Worm (Caenorhabditis elegans) whole organism, young adult: ENCODE results near the gene far-8.
A peak's percentile ranks its signal among the peaks of the same experiment; 100 is the strongest.

ENCODE experiments used
- B0261.1 ChIP-seq: sonication (generic microtip); optimal IDR thresholded peaks from 2 replicates; lab custom pipeline; 2016; ENCODE audit warnings: mild to moderate bottlenecking, missing genetic modification characterization, moderate library complexity, missing compliant biosample characterization
- F22D6.2 ChIP-seq: sonication (generic microtip); optimal IDR thresholded peaks from 2 replicates; lab custom pipeline; 2016; ENCODE audit warnings: mild to moderate bottlenecking, missing genetic modification characterization, missing compliant biosample characterization
- F49E8.2 ChIP-seq: sonication (generic microtip); optimal IDR thresholded peaks from 3 replicates; lab custom pipeline; 2017; ENCODE audit warnings: missing genetic modification characterization, mild to moderate bottlenecking, missing compliant biosample characterization, antibody characterized with exemption, moderate library complexity; ENCODE audit not compliant: insufficient read depth
- F55B11.4 ChIP-seq: sonication (generic microtip); optimal IDR thresholded peaks from 2 replicates; lab custom pipeline; 2016; ENCODE audit warnings: missing compliant biosample characterization, missing genetic modification characterization, borderline replicate concordance; ENCODE audit not compliant: insufficient read depth
- F57C9.4 ChIP-seq: sonication (generic microtip); optimal IDR thresholded peaks from 2 replicates; lab custom pipeline; 2017; ENCODE audit warnings: mild to moderate bottlenecking, missing genetic modification characterization, missing compliant biosample characterization
- K11D2.4 ChIP-seq: fragments of 200-800 bp; sonication (Bioruptor generic); IDR thresholded peaks from 2 replicates; pipeline ENCODE4 v1.3.6; 2022; ENCODE audit warnings: missing genetic modification reagents, missing genetic modification characterization, missing compliant biosample characterization
- T26A5.8 ChIP-seq: sonication (generic microtip); optimal IDR thresholded peaks from 2 replicates; lab custom pipeline; 2016; ENCODE audit warnings: missing genetic modification characterization, missing compliant biosample characterization
- Y67H2A.10 ChIP-seq: fragments of 200-800 bp; sonication (Bioruptor generic); conservative IDR thresholded peaks from 2 replicates; pipeline ENCODE4 v1.3.6; 2022; ENCODE audit warnings: missing genetic modification reagents, missing genetic modification characterization, missing compliant biosample characterization
- Y79H2A.3 ChIP-seq: fragments of 200-800 bp; sonication (Bioruptor generic); conservative IDR thresholded peaks from 2 replicates; pipeline ENCODE4 v1.3.6; 2022; ENCODE audit warnings: missing genetic modification reagents, missing genetic modification characterization, missing compliant biosample characterization
- athp-1 ChIP-seq: sonication (generic microtip); optimal IDR thresholded peaks from 2 replicates; lab custom pipeline; 2017; ENCODE audit warnings: mild to moderate bottlenecking, missing genetic modification characterization, missing compliant biosample characterization
- attf-6 ChIP-seq: fragments of 200-800 bp; sonication (Bioruptor generic); IDR thresholded peaks from 2 replicates; pipeline ENCODE4 v1.3.6; 2022; ENCODE audit warnings: missing genetic modification reagents, missing genetic modification characterization, missing compliant biosample characterization
- bed-2 ChIP-seq: fragments of 200-800 bp; sonication (Bioruptor generic); IDR thresholded peaks from 2 replicates; pipeline ENCODE4 v1.3.6; 2022; ENCODE audit warnings: missing genetic modification reagents, missing genetic modification characterization, missing compliant biosample characterization
- ccch-3 ChIP-seq: fragments of 200-800 bp; sonication (Bioruptor generic); optimal IDR thresholded peaks from 2 replicates; lab custom pipeline; 2018; ENCODE audit warnings: mild to moderate bottlenecking, missing genetic modification characterization, missing compliant biosample characterization
- die-1 ChIP-seq: sonication (generic microtip); optimal IDR thresholded peaks from 2 replicates; lab custom pipeline; 2016; ENCODE audit warnings: missing genotype, mild to moderate bottlenecking, missing genetic modification characterization, missing compliant biosample characterization
- dox-1 ChIP-seq: fragments of 200-800 bp; sonication (Bioruptor generic); IDR thresholded peaks from 2 replicates; pipeline ENCODE4 v1.3.6; 2022; ENCODE audit warnings: missing genetic modification reagents, missing genetic modification characterization, missing compliant biosample characterization
- ekl-4 ChIP-seq: fragments of 200-800 bp; sonication (Bioruptor generic); IDR thresholded peaks from 2 replicates; pipeline ENCODE4 v1.3.6; 2022; ENCODE audit warnings: missing genetic modification reagents, missing genetic modification characterization, missing compliant biosample characterization
- him-1 ChIP-seq: sonication (generic microtip); optimal IDR thresholded peaks from 2 replicates; lab custom pipeline; 2016; ENCODE audit warnings: missing genotype, missing genetic modification reagents, missing genetic modification characterization, missing compliant biosample characterization
- hsf-1 ChIP-seq: fragments of 200-800 bp; sonication (Bioruptor generic); IDR thresholded peaks from 2 replicates; pipeline ENCODE4 v1.3.6; 2022; ENCODE audit warnings: missing genetic modification reagents, missing genetic modification characterization, missing compliant biosample characterization
- let-526 ChIP-seq: fragments of 200-800 bp; sonication (Bioruptor generic); IDR thresholded peaks from 2 replicates; pipeline ENCODE4 v1.3.6; 2022; ENCODE audit warnings: missing genetic modification reagents, missing genetic modification characterization, missing compliant biosample characterization
- let-607 ChIP-seq, 2 experiments: fragments of 200-800 bp in 1 of 2; sonication (Bioruptor generic) in 1 of 2; sonication (generic microtip) in 1 of 2; optimal IDR thresholded peaks; 2 replicates each; lab custom pipeline; 2016 to 2018; ENCODE audit warnings: mild to moderate bottlenecking in 2 of 2, missing compliant biosample characterization in 2 of 2, missing genetic modification characterization in 2 of 2, moderate library complexity in 2 of 2, missing genotype in 1 of 2
- lin-35 ChIP-seq, 3 experiments: fragments of 150-350 bp in 2 of 3; sonication (generic microtip) in 1 of 3; optimal IDR thresholded peaks; 2 replicates each; lab custom pipeline; 2014 to 2018; ENCODE audit warnings: missing biosample characterization in 3 of 3, missing genetic modification characterization in 3 of 3, missing genetic modification reagents in 3 of 3
- mel-28 ChIP-seq: sonication (generic microtip); optimal IDR thresholded peaks from 2 replicates; lab custom pipeline; 2016; ENCODE audit warnings: borderline replicate concordance, mild to moderate bottlenecking, missing genetic modification characterization, missing compliant biosample characterization
- mes-4 ChIP-seq: sonication (generic microtip); optimal IDR thresholded peaks from 2 replicates; lab custom pipeline; 2016; ENCODE audit warnings: missing genotype, missing genetic modification characterization, missing compliant biosample characterization
- nfyb-1 ChIP-seq: fragments of 200-800 bp; sonication (Bioruptor generic); IDR thresholded peaks from 2 replicates; pipeline ENCODE4 v1.3.6; 2022; ENCODE audit warnings: missing genetic modification reagents, missing genetic modification characterization, missing compliant biosample characterization
- nhr-80 ChIP-seq: sonication (generic microtip); optimal IDR thresholded peaks from 2 replicates; lab custom pipeline; 2016; ENCODE audit warnings: missing genetic modification characterization, missing compliant biosample characterization
- pha-4 ChIP-seq: fragments of 150-350 bp; sonication (generic microtip); optimal IDR thresholded peaks from 2 replicates; lab custom pipeline; 2014; ENCODE audit warnings: missing biosample characterization, missing genetic modification reagents, missing genetic modification characterization
- snpc-1.3 ChIP-seq: sonication (generic microtip); optimal IDR thresholded peaks from 2 replicates; lab custom pipeline; 2017; ENCODE audit warnings: missing genetic modification characterization, mild to moderate bottlenecking, missing compliant biosample characterization, antibody characterized with exemption, moderate library complexity, missing genotype, missing genetic modification reagents; ENCODE audit not compliant: insufficient read depth
- somi-1 ChIP-seq: fragments of 200-800 bp; sonication (Bioruptor generic); optimal IDR thresholded peaks from 2 replicates; lab custom pipeline; 2018; ENCODE audit warnings: mild to moderate bottlenecking, missing genetic modification characterization, missing compliant biosample characterization
- tbx-9 ChIP-seq: sonication (generic microtip); optimal IDR thresholded peaks from 2 replicates; lab custom pipeline; 2016; ENCODE audit warnings: borderline replicate concordance, missing genetic modification characterization, inconsistent platforms, missing compliant biosample characterization
- unc-62 ChIP-seq: fragments of 150-350 bp; optimal IDR thresholded peaks from 2 replicates; lab custom pipeline; 2014; ENCODE audit warnings: missing biosample characterization, missing genetic modification reagents, missing genetic modification characterization
- zim-3 ChIP-seq: sonication (generic microtip); optimal IDR thresholded peaks from 2 replicates; lab custom pipeline; 2017; ENCODE audit warnings: mild to moderate bottlenecking, missing genetic modification characterization, moderate library complexity, missing compliant biosample characterization
- ztf-22 ChIP-seq: fragments of 200-800 bp; sonication (Bioruptor generic); optimal IDR thresholded peaks from 2 replicates; lab custom pipeline; 2018; ENCODE audit warnings: mild to moderate bottlenecking, missing genetic modification characterization, moderate library complexity, missing compliant biosample characterization
- ztf-26 ChIP-seq: sonication (generic microtip); optimal IDR thresholded peaks from 2 replicates; lab custom pipeline; 2017; ENCODE audit warnings: missing genetic modification characterization, missing compliant biosample characterization
- ztf-28 ChIP-seq: fragments of 200-800 bp; sonication (Bioruptor generic); IDR thresholded peaks from 2 replicates; pipeline ENCODE4 v1.3.6; 2022; ENCODE audit warnings: missing genetic modification reagents, missing genetic modification characterization, missing compliant biosample characterization
- ztf-6 ChIP-seq: fragments of 200-800 bp; sonication (Bioruptor generic); IDR thresholded peaks from 2 replicates; pipeline ENCODE4 v1.3.6; 2022; ENCODE audit warnings: missing genetic modification reagents, missing genetic modification characterization, missing compliant biosample characterization

far-8 gene

ce11 chrIII:869869-870268 is 27.1 kb downstream of the far-8 start, which contains the start of gene T24C4.2:
Gene T24C4.2, minus strand, starts transcription at chrIII:869969.
- TF ChIP-seq pha-4 (tag; lab: Kevin White, UChicago) = no peak
- TF ChIP-seq ztf-28 (GFP tag; lab: Robert Waterston, UW) = no peak
- TF ChIP-seq athp-1 = no peak
- TF ChIP-seq die-1 (tag; lab: Kevin White, UChicago) = no peak
- no peak for TF ChIP-seq Y67H2A.10 (GFP tag; lab: Robert Waterston, UW)
- TF ChIP-seq let-526 = no peak
- no peak for TF ChIP-seq Y79H2A.3 (GFP tag; lab: Robert Waterston, UW)
- no peak for TF ChIP-seq F55B11.4
- TF ChIP-seq T26A5.8 (tag; lab: Kevin White, UChicago) = no peak
- TF ChIP-seq F22D6.2 = no peak
- no peak for TF ChIP-seq lin-35 (GFP tag; optimal IDR thresholded peaks at IDR 0.05; lab: Kevin White, UChicago)

- TF ChIP-seq let-607 (tag; optimal IDR thresholded peaks at IDR 0.05; lab: Kevin White, UChicago) (no peak), mel-28 (no peak), bed-2 (GFP tag; lab: Robert Waterston, UW) (no peak), ztf-26 (tag; lab: Kevin White, UChicago) (no peak), somi-1 (GFP tag; lab: Kevin White, UChicago) (no peak), ztf-22 (GFP tag; lab: Kevin White, UChicago) (no peak), him-1 (tag; lab: Kevin White, UChicago) (no peak), ccch-3 (no peak), mes-4 (tag; lab: Kevin White, UChicago) (no peak), ztf-6 (GFP tag; lab: Robert Waterston, UW) (no peak), tbx-9 (tag; lab: Kevin White, UChicago) (no peak)
Observed at ce11 chrIII:870555-870954, 27.8 kb downstream of the far-8 start.

ce11 chrIII:872373-872772 is 29.6 kb downstream of the far-8 start, which contains the start of the genes T24C4.3 and clc-20:
Gene T24C4.3, minus strand, starts transcription at chrIII:872473.
Gene clc-20, plus strand, starts transcription at chrIII:872583.
- TF ChIP-seq T26A5.8 (tag; lab: Kevin White, UChicago) (no peak), F57C9.4 (tag; lab: Kevin White, UChicago) (no peak)

ce11 chrIII:873432-873831 is 30.7 kb downstream of the far-8 start, which contains the start of gene clc-19:
Gene clc-19, minus strand, starts transcription at chrIII:873566.
- TF ChIP-seq nhr-80 (tag; lab: Kevin White, UChicago) (peak; percentile 33), unc-62 (GFP tag; lab: Kevin White, UChicago) (peak; percentile 26), K11D2.4 (no peak), B0261.1 (tag; lab: Kevin White, UChicago) (no peak)

- TF ChIP-seq dox-1 (GFP tag; lab: Robert Waterston, UW) (no peak), T26A5.8 (tag; lab: Kevin White, UChicago) (no peak), zim-3 (tag; lab: Kevin White, UChicago) (no peak)
- TF ChIP-seq, all 124 proteins: peak for 0
Observed at ce11 chrIII:879634-880033, 36.9 kb downstream of the far-8 start, which contains the start of the genes T24C4.5 and ucr-2.3. Gene T24C4.5, minus strand, starts transcription at chrIII:879734. Gene ucr-2.3, plus strand, starts transcription at chrIII:879860.

- TF ChIP-seq F49E8.2 (no peak), attf-6 (GFP tag; lab: Robert Waterston, UW) (0 out of 2 replicates have a peak, but pooled peaks have one; percentile 49), ekl-4 (GFP tag; lab: Robert Waterston, UW) (peak; percentile 46; the same call in 1 of the 2 replicates), nfyb-1 (GFP tag; lab: Robert Waterston, UW) (peak; percentile 54; the same call in 1 of the 2 replicates), let-607 (tag; optimal IDR thresholded peaks at IDR 0.05; lab: Kevin White, UChicago) (no peak), hsf-1 (GFP tag; lab: Robert Waterston, UW) (0 out of 2 replicates have a peak, but pooled peaks have one; percentile 13), snpc-1.3 (no peak)
Observed at ce11 chrIII:880840-881239, 38.1 kb downstream of the far-8 start.
